Worm (Caenorhabditis elegans) whole organism, L4 larva: ENCODE results near the gene tbc-18.

ENCODE experiments used
- D1046.2 ChIP-seq: fragments of 200-800 bp; sonication (Bioruptor generic); IDR thresholded peaks from 2 replicates; pipeline ENCODE4 v1.3.6; 2022; ENCODE audit warnings: missing genetic modification characterization, missing compliant biosample characterization
- F26F4.8 ChIP-seq: fragments of 200-800 bp; sonication (Bioruptor generic); conservative IDR thresholded peaks from 2 replicates; pipeline ENCODE4 v1.3.6; 2022; ENCODE audit warnings: missing genetic modification characterization, missing compliant biosample characterization
- F44E2.7 ChIP-seq: fragments of 200-800 bp; sonication (Bioruptor generic); IDR thresholded peaks from 2 replicates; pipeline ENCODE4 v2.1.2; 2022; ENCODE audit warnings: missing genetic modification characterization, missing compliant biosample characterization
- F49E8.2 ChIP-seq: sonication (generic microtip); optimal IDR thresholded peaks from 2 replicates; lab custom pipeline; 2016; ENCODE audit warnings: missing compliant biosample characterization, mild to moderate bottlenecking, missing genetic modification characterization, borderline replicate concordance
- R02D3.7 ChIP-seq: fragments of 150-350 bp; sonication (generic microtip); optimal IDR thresholded peaks from 3 replicates; lab custom pipeline; 2014; ENCODE audit warnings: missing biosample characterization, missing genetic modification characterization
- T20F7.1 ChIP-seq: fragments of 200-800 bp; sonication (Bioruptor generic); optimal IDR thresholded peaks from 2 replicates; lab custom pipeline; 2018; ENCODE audit warnings: mild to moderate bottlenecking, missing genetic modification characterization, missing compliant biosample characterization
- T26A8.4 ChIP-seq: fragments of 200-800 bp; sonication (Bioruptor generic); IDR thresholded peaks from 2 replicates; pipeline ENCODE4 v1.3.6; 2022; ENCODE audit warnings: missing genetic modification characterization, missing compliant biosample characterization
- Y48G9A.11 ChIP-seq: fragments of 200-800 bp; sonication (Bioruptor generic); IDR thresholded peaks from 2 replicates; pipeline ENCODE4 v1.3.6; 2022; ENCODE audit warnings: missing genetic modification reagents, missing genetic modification characterization, missing compliant biosample characterization
- aha-1 ChIP-seq: fragments of 150-350 bp; peaks from one replicate; lab custom pipeline; 2014; ENCODE audit warnings: missing biosample characterization, missing genetic modification characterization
- arid-1 ChIP-seq: fragments of 200-800 bp; sonication (Bioruptor generic); conservative IDR thresholded peaks from 2 replicates; pipeline ENCODE4 v1.3.6; 2022; ENCODE audit warnings: missing genetic modification reagents, missing genetic modification characterization, missing compliant biosample characterization
- ceh-62 ChIP-seq: sonication (generic microtip); optimal IDR thresholded peaks from 2 replicates; lab custom pipeline; 2017; ENCODE audit warnings: missing biosample characterization, missing genetic modification characterization
- ces-1 ChIP-seq: fragments of 150-350 bp; sonication (generic microtip); optimal IDR thresholded peaks from 4 replicates; lab custom pipeline; 2014; ENCODE audit warnings: missing biosample characterization, missing genetic modification reagents, missing genetic modification characterization
- ctbp-1 ChIP-seq: fragments of 200-800 bp; sonication (Bioruptor generic); IDR thresholded peaks from 2 replicates; pipeline ENCODE4 v1.3.6; 2022; ENCODE audit warnings: missing genetic modification reagents, missing genetic modification characterization, missing compliant biosample characterization
- daf-19 ChIP-seq: fragments of 200-800 bp; sonication (Bioruptor generic); conservative IDR thresholded peaks from 2 replicates; pipeline ENCODE4 v1.3.6; 2022; ENCODE audit warnings: missing genetic modification characterization, missing compliant biosample characterization
- daf-8 ChIP-seq: fragments of 200-800 bp; sonication (Bioruptor generic); IDR thresholded peaks from 2 replicates; pipeline ENCODE4 v1.3.6; 2022; ENCODE audit warnings: missing genetic modification characterization, missing compliant biosample characterization
- dmd-6 ChIP-seq: fragments of 200-800 bp; sonication (Bioruptor generic); IDR thresholded peaks from 2 replicates; pipeline ENCODE4 v1.3.6; 2022; ENCODE audit warnings: missing genetic modification reagents, missing genetic modification characterization, missing compliant biosample characterization
- dmd-9 ChIP-seq: fragments of 200-800 bp; sonication (Bioruptor generic); IDR thresholded peaks from 2 replicates; pipeline ENCODE4 v1.3.6; 2022; ENCODE audit warnings: missing genetic modification reagents, missing genetic modification characterization, missing compliant biosample characterization
- egl-27 ChIP-seq: sonication (generic microtip); optimal IDR thresholded peaks from 3 replicates; lab custom pipeline; 2017; ENCODE audit warnings: missing biosample characterization, missing genetic modification reagents, missing genetic modification characterization
- egl-43 ChIP-seq: fragments of 200-800 bp; sonication (Bioruptor generic); IDR thresholded peaks from 2 replicates; pipeline ENCODE4 v1.3.6; 2022; ENCODE audit warnings: missing genetic modification reagents, missing genetic modification characterization, missing compliant biosample characterization
- fkh-10 ChIP-seq: fragments of 150-350 bp; optimal IDR thresholded peaks from 2 replicates; lab custom pipeline; 2014; ENCODE audit warnings: missing biosample characterization, missing genetic modification reagents, missing genetic modification characterization
- gei-8 ChIP-seq: fragments of 200-800 bp; sonication (Bioruptor generic); optimal IDR thresholded peaks from 2 replicates; lab custom pipeline; 2018; ENCODE audit warnings: mild to moderate bottlenecking, missing genetic modification characterization, missing compliant biosample characterization
- hif-1 ChIP-seq, 2 experiments: sonication (generic microtip); optimal IDR thresholded peaks; 2 replicates each; lab custom pipeline; 2016 to 2017; ENCODE audit warnings: missing compliant biosample characterization in 2 of 2, missing genetic modification characterization in 2 of 2, missing genetic modification reagents in 2 of 2, missing genotype in 2 of 2, mild to moderate bottlenecking in 1 of 2
- hlh-11 ChIP-seq: fragments of 200-800 bp; sonication (Bioruptor generic); optimal IDR thresholded peaks from 2 replicates; lab custom pipeline; 2018; ENCODE audit warnings: mild to moderate bottlenecking, missing genetic modification characterization, missing compliant biosample characterization
- hmg-1.1 ChIP-seq: fragments of 200-800 bp; sonication (Bioruptor generic); IDR thresholded peaks from 2 replicates; pipeline ENCODE4 v1.3.6; 2022; ENCODE audit warnings: missing genetic modification reagents, missing genetic modification characterization, missing compliant biosample characterization
- lin-13 ChIP-seq: fragments of 150-350 bp; optimal IDR thresholded peaks from 2 replicates; lab custom pipeline; 2014; ENCODE audit warnings: missing biosample characterization, missing genetic modification reagents, missing genetic modification characterization
- lin-15B ChIP-seq: fragments of 150-350 bp; sonication (generic microtip); optimal IDR thresholded peaks from 3 replicates; lab custom pipeline; 2014; ENCODE audit warnings: missing biosample characterization, missing genetic modification characterization
- lin-38 ChIP-seq: fragments of 200-800 bp; sonication (Bioruptor generic); IDR thresholded peaks from 2 replicates; pipeline ENCODE4 v1.3.6; 2022; ENCODE audit warnings: missing genetic modification reagents, missing genetic modification characterization, missing compliant biosample characterization
- lin-39 ChIP-seq: fragments of 150-350 bp; optimal IDR thresholded peaks from 2 replicates; lab custom pipeline; 2014; ENCODE audit warnings: missing biosample characterization, missing genetic modification reagents, missing genetic modification characterization
- madf-5 ChIP-seq, 2 experiments: fragments of 200-800 bp; sonication (Bioruptor generic); IDR thresholded peaks; 2 replicates each; pipeline ENCODE4 v1.3.6; 2022; ENCODE audit warnings: missing compliant biosample characterization in 2 of 2, missing genetic modification characterization in 2 of 2
- madf-9 ChIP-seq: fragments of 200-800 bp; sonication (Bioruptor generic); conservative IDR thresholded peaks from 2 replicates; pipeline ENCODE4 v1.3.6; 2022; ENCODE audit warnings: missing genetic modification reagents, missing genetic modification characterization, missing compliant biosample characterization
- mep-1 ChIP-seq: fragments of 150-350 bp; sonication (generic microtip); optimal IDR thresholded peaks from 3 replicates; lab custom pipeline; 2014; ENCODE audit warnings: missing biosample characterization, missing genetic modification characterization
- mes-2 ChIP-seq: sonication (generic microtip); optimal IDR thresholded peaks from 2 replicates; lab custom pipeline; 2016; ENCODE audit warnings: missing genotype, mild to moderate bottlenecking, missing genetic modification characterization, missing compliant biosample characterization; ENCODE audit not compliant: poor library complexity, severe bottlenecking
- mxl-2 ChIP-seq: fragments of 200-800 bp; sonication (Bioruptor generic); conservative IDR thresholded peaks from 2 replicates; pipeline ENCODE4 v1.3.6; 2022; ENCODE audit warnings: missing genetic modification reagents, missing genetic modification characterization, missing compliant biosample characterization
- mxl-3 ChIP-seq: fragments of 200-800 bp; sonication (Bioruptor generic); optimal IDR thresholded peaks from 2 replicates; lab custom pipeline; 2018; ENCODE audit warnings: mild to moderate bottlenecking, missing genetic modification characterization, missing compliant biosample characterization
- nhr-237 ChIP-seq: sonication (generic microtip); optimal IDR thresholded peaks from 2 replicates; lab custom pipeline; 2017; ENCODE audit warnings: missing biosample characterization, missing genetic modification characterization
- nhr-42 ChIP-seq: fragments of 200-800 bp; sonication (Bioruptor generic); IDR thresholded peaks from 2 replicates; pipeline ENCODE4 v1.3.6; 2022; ENCODE audit warnings: missing genetic modification characterization, missing compliant biosample characterization
- nhr-48 ChIP-seq: sonication (generic microtip); optimal IDR thresholded peaks from 2 replicates; lab custom pipeline; 2016; ENCODE audit warnings: mild to moderate bottlenecking, missing genetic modification characterization, missing compliant biosample characterization
- pha-4 ChIP-seq, 2 experiments: fragments of 150-350 bp in 1 of 2; fragments of 200-800 bp in 1 of 2; sonication (Bioruptor generic) in 1 of 2; IDR thresholded peaks in 1 of 2; optimal IDR thresholded peaks in 1 of 2; 2 replicates each; pipeline versions ENCODE4 v1.3.6 to Lab custom; 2014 to 2022; ENCODE audit warnings: missing genetic modification characterization in 2 of 2, missing genetic modification reagents in 2 of 2, missing biosample characterization in 1 of 2, missing compliant biosample characterization in 1 of 2
- skn-1 ChIP-seq: fragments of 150-350 bp; optimal IDR thresholded peaks from 2 replicates; lab custom pipeline; 2014; ENCODE audit warnings: missing biosample characterization, missing genetic modification characterization
- snpc-1.2 ChIP-seq: fragments of 200-800 bp; sonication (Bioruptor generic); IDR thresholded peaks from 2 replicates; pipeline ENCODE4 v1.3.6; 2022; ENCODE audit warnings: missing genetic modification reagents, missing genetic modification characterization, missing compliant biosample characterization
- spr-3 ChIP-seq: fragments of 200-800 bp; sonication (Bioruptor generic); optimal IDR thresholded peaks from 2 replicates; lab custom pipeline; 2018; ENCODE audit warnings: mild to moderate bottlenecking, missing genetic modification characterization, missing compliant biosample characterization
- tag-97 ChIP-seq: fragments of 200-800 bp; sonication (Bioruptor generic); IDR thresholded peaks from 2 replicates; pipeline ENCODE4 v1.3.6; 2022; ENCODE audit warnings: missing genetic modification characterization, missing compliant biosample characterization
- tra-1 ChIP-seq: fragments of 200-800 bp; sonication (Bioruptor generic); IDR thresholded peaks from 2 replicates; pipeline ENCODE4 v1.3.6; 2022; ENCODE audit warnings: missing genetic modification reagents, missing genetic modification characterization, missing compliant biosample characterization
- unc-130 ChIP-seq: sonication (generic microtip); optimal IDR thresholded peaks from 2 replicates; lab custom pipeline; 2016; ENCODE audit warnings: missing genetic modification reagents, missing genetic modification characterization, missing compliant biosample characterization
- unc-62 ChIP-seq, 3 experiments: fragments of 150-350 bp in 1 of 3; sonication (generic microtip); optimal IDR thresholded peaks in 2 of 3; peaks in 1 of 3; 1 replicate in 1 of 3; 2 replicates in 2 of 3; lab custom pipeline; 2014 to 2017; ENCODE audit warnings: missing biosample characterization in 3 of 3, missing genetic modification characterization in 3 of 3, missing genetic modification reagents in 3 of 3, missing genotype in 1 of 3
- vab-7 ChIP-seq: fragments of 200-800 bp; sonication (Bioruptor generic); IDR thresholded peaks from 2 replicates; pipeline ENCODE4 v1.3.6; 2022; ENCODE audit warnings: missing genetic modification reagents, missing genetic modification characterization, missing compliant biosample characterization
- zfp-2 ChIP-seq: sonication (generic microtip); optimal IDR thresholded peaks from 2 replicates; lab custom pipeline; 2016; ENCODE audit warnings: mild to moderate bottlenecking, missing genetic modification characterization, missing compliant biosample characterization
- zfp-3 ChIP-seq: fragments of 200-800 bp; sonication (Bioruptor generic); conservative IDR thresholded peaks from 2 replicates; pipeline ENCODE4 v1.3.6; 2022; ENCODE audit warnings: missing genetic modification reagents, missing genetic modification characterization, missing compliant biosample characterization
- zip-11 ChIP-seq: fragments of 200-800 bp; sonication (Bioruptor generic); IDR thresholded peaks from 2 replicates; pipeline ENCODE4 v1.3.6; 2022; ENCODE audit warnings: missing genetic modification characterization, missing compliant biosample characterization
- ztf-7 ChIP-seq: fragments of 150-350 bp; optimal IDR thresholded peaks from 2 replicates; lab custom pipeline; 2014; ENCODE audit warnings: missing biosample characterization, missing genetic modification characterization

Gene tbc-18

DNA sequence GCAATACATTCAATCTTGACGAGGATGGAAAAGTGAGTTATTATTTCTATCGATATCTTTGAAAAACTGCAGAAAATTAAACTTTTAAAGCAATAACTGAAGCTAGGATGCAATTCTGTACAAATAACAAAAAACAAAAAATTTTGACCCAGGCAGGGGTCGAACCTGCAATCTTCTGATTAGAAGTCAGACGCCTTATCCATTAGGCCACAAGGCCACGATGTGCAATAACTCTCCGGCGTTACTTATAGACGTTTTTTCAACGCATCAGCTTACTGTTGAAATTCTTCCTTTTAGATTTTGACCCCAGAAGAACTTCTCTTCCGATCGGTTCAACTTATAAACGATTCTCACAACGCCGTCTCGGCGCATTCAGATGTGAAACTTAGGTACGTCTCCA, 3.3 kb downstream of the tbc-18 start (continued):
- TF ChIP-seq ztf-7 (tag; lab: Kevin White, UChicago) (no peak), ces-1 (GFP tag; lab: Kevin White, UChicago) (no peak), spr-3 (GFP tag; lab: Kevin White, UChicago) (no peak), nhr-42 (GFP tag; lab: Robert Waterston, UW) (0 out of 2 replicates have a peak, but pooled peaks have one; percentile 10), F49E8.2 (tag; lab: Kevin White, UChicago) (peak; percentile 22), vab-7 (GFP tag; lab: Robert Waterston, UW) (peak; percentile 77), nhr-237 (tag; lab: Kevin White, UChicago) (no peak), unc-130 (GFP tag; lab: Kevin White, UChicago) (peak; percentile 3), aha-1 (tag; lab: Kevin White, UChicago) (peak; percentile 27), R02D3.7 (no peak), nhr-48 (tag; lab: Kevin White, UChicago) (no peak), dmd-9 (GFP tag; lab: Robert Waterston, UW) (no peak), lin-39 (tag; lab: Kevin White, UChicago) (no peak), fkh-10 (no peak), tag-97 (GFP tag; lab: Robert Waterston, UW) (no peak), T26A8.4 (peak; percentile 46), lin-38 (GFP tag; lab: Robert Waterston, UW) (peak; percentile 70), madf-5 (GFP tag; IDR thresholded peaks at IDR 0.05; lab: Robert Waterston, UW) (peak; percentile 70 to 78; a peak in 3 of 4 replicates), arid-1 (GFP tag; lab: Robert Waterston, UW) (0 out of 2 replicates have a peak, but pooled peaks have one; percentile 30), zfp-2 (no peak), snpc-1.2 (peak; percentile 87), egl-43 (GFP tag; lab: Robert Waterston, UW) (no peak; the same call in 1 of the 2 replicates), T20F7.1 (peak; percentile 17), hmg-1.1 (GFP tag; lab: Robert Waterston, UW) (no peak), mes-2 (peak; percentile 62), D1046.2 (0 out of 2 replicates have a peak, but pooled peaks have one; percentile 13), egl-27 (no peak), gei-8 (GFP tag; lab: Kevin White, UChicago) (peak; percentile 29), lin-15B (tag; lab: Kevin White, UChicago) (no peak), pha-4 (GFP tag; IDR thresholded peaks at IDR 0.05; lab: Robert Waterston, UW) (peak; percentile 74; the same call in 1 of the 2 replicates), pha-4 (tag; optimal IDR thresholded peaks at IDR 0.05; lab: Kevin White, UChicago) (no peak), F26F4.8 (GFP tag; lab: Robert Waterston, UW) (peak; percentile 87), ctbp-1 (GFP tag; lab: Robert Waterston, UW) (no peak), mep-1 (tag; lab: Kevin White, UChicago) (peak; percentile 21), daf-19 (peak; percentile 57; the same call in 1 of the 2 replicates), unc-62 (GFP tag; optimal IDR thresholded peaks at IDR 0.05 in 1 of 2; lab: Kevin White, UChicago) (no peak), unc-62 (tag; optimal IDR thresholded peaks at IDR 0.05; lab: Kevin White, UChicago) (no peak), skn-1 (tag; lab: Kevin White, UChicago) (no peak), zip-11 (GFP tag; lab: Robert Waterston, UW) (no peak), zfp-3 (0 out of 2 replicates have a peak, but pooled peaks have one; percentile 24), mxl-2 (peak; percentile 66), hlh-11 (tag; lab: Kevin White, UChicago) (peak; percentile 22), dmd-6 (GFP tag; lab: Robert Waterston, UW) (peak; percentile 48), ceh-62 (no peak), madf-9 (GFP tag; lab: Robert Waterston, UW) (no peak), mxl-3 (GFP tag; lab: Kevin White, UChicago) (no peak), lin-13 (no peak), daf-8 (GFP tag; lab: Robert Waterston, UW) (no peak), tra-1 (GFP tag; lab: Robert Waterston, UW) (peak; percentile 85), F44E2.7 (GFP tag; lab: Robert Waterston, UW) (peak; percentile 80; the same call in 1 of the 2 replicates), hif-1 (tag; optimal IDR thresholded peaks at IDR 0.05; lab: Kevin White, UChicago) (no peak), Y48G9A.11 (peak; percentile 70)
